Fruit fly (Drosophila melanogaster) whole organism, wandering third instar larva: ENCODE data around the gene mei-217.

ENCODE experiments used
- Abd-B ChIP-seq: fragments of >200 bp; optimal IDR thresholded peaks from 2 replicates; lab custom pipeline; 2017; ENCODE audit warnings: missing biosample characterization, missing genetic modification characterization
- GATAd ChIP-seq: sonication (Bioruptor generic); optimal IDR thresholded peaks from 2 replicates; lab custom pipeline; 2016; ENCODE audit warnings: missing biosample characterization, missing genetic modification characterization
- Hr78 ChIP-seq: fragments of >200 bp; optimal IDR thresholded peaks from 2 replicates; lab custom pipeline; 2017; ENCODE audit warnings: missing biosample characterization, missing genetic modification characterization
- Myc ChIP-seq: fragments of >200 bp; optimal IDR thresholded peaks from 2 replicates; lab custom pipeline; 2017
- OdsH ChIP-seq: fragments of 200-800 bp; sonication (Bioruptor generic); optimal IDR thresholded peaks from 2 replicates; lab custom pipeline; 2016; ENCODE audit warnings: missing biosample characterization, mild to moderate bottlenecking, missing genetic modification characterization
- Rel ChIP-seq, 2 experiments: fragments of 200-800 bp; sonication (Bioruptor generic) in 1 of 2; optimal IDR thresholded peaks; 2 replicates in 1 of 2; 3 replicates in 1 of 2; lab custom pipeline; 2016 to 2019; ENCODE audit warnings: mild to moderate bottlenecking in 2 of 2, missing biosample characterization in 2 of 2, missing genetic modification characterization in 2 of 2, moderate library complexity in 1 of 2
- br ChIP-seq: fragments of 200-800 bp; sonication (Bioruptor generic); optimal IDR thresholded peaks from 2 replicates; lab custom pipeline; 2016; ENCODE audit warnings: missing biosample characterization, missing genetic modification characterization
- dmrt93B ChIP-seq: fragments of 200-800 bp; sonication (Bioruptor generic); optimal IDR thresholded peaks from 2 replicates; lab custom pipeline; 2018; ENCODE audit warnings: missing biosample characterization, mild to moderate bottlenecking, missing genetic modification characterization
- h ChIP-seq: fragments of 200-800 bp; sonication (Bioruptor generic); optimal IDR thresholded peaks from 3 replicates; lab custom pipeline; 2016; ENCODE audit warnings: missing biosample characterization, mild to moderate bottlenecking, missing genetic modification characterization
- lola ChIP-seq: fragments of >200 bp; optimal IDR thresholded peaks from 2 replicates; lab custom pipeline; 2017; ENCODE audit warnings: missing biosample characterization, missing genetic modification characterization
- sv ChIP-seq: fragments of 200-800 bp; sonication (Bioruptor generic); optimal IDR thresholded peaks from 3 replicates; lab custom pipeline; 2016; ENCODE audit warnings: missing biosample characterization, missing genetic modification characterization
- usp ChIP-seq: fragments of >200 bp; optimal IDR thresholded peaks from 2 replicates; lab custom pipeline; 2017; ENCODE audit warnings: missing biosample characterization, missing genetic modification characterization

dm6 chrX:17180523-17180922 is 37.7 kb upstream of the mei-217 start:
- TF ChIP-seq h (GFP tag; lab: Kevin White, UChicago) (no peak), Hr78 (GFP tag; lab: Kevin White, UChicago) (no peak), dmrt93B (GFP tag; lab: Kevin White, UChicago) (no peak), Rel (GFP tag; optimal IDR thresholded peaks at IDR 0.05; lab: Kevin White, UChicago) (no peak), Rel (tag; optimal IDR thresholded peaks at IDR 0.05; lab: Kevin White, UChicago) (no peak), GATAd (GFP tag; lab: Kevin White, UChicago) (no peak), lola (GFP tag; lab: Kevin White, UChicago) (no peak), Abd-B (GFP tag; lab: Kevin White, UChicago) (no peak), usp (GFP tag; lab: Kevin White, UChicago) (no peak), sv (GFP tag; lab: Kevin White, UChicago) (no peak), Myc (no peak), OdsH (GFP tag; lab: Kevin White, UChicago) (no peak), br (GFP tag; lab: Kevin White, UChicago) (no peak)
